Worm (Caenorhabditis elegans): ENCODE data around the gene tpk-1.

Gene tpk-1

DNA sequence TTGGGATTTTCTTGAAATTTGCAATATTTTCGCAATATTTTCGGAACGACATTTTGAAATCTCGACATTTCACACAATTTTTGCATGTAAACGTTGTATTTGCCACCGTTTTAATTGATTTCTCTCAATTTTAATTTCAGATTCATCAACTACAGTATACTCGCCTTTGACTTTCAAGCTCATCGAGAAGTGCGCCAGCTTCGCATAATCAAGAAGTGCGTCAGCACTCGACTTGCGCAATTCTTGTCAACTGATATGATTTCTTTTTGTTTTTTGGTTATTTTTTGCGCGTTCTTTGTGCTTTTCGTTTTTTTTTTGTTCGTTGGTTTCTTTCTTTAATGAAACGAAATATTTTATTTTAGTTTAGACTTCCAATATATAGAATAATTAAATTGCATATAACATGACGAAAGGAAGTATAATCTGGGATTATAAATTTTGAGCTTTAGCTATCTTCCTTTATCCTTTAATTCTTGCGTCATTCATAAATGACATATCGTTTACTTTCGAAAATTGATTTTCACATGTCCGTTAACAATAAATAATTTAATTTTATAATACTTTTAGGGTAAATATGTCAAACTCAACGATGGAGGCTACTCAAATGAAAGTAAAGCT lies 24.7 kb upstream of the tpk-1 start, which contains the start of gene famh-136 (continued):
- peak; percentile 44 for TF ChIP-seq nhr-11 (tag; optimal IDR thresholded peaks at IDR 0.05)
- TF ChIP-seq unc-62 (GFP tag; optimal IDR thresholded peaks at IDR 0.05): no peak
- TF ChIP-seq zip-4 (GFP tag; optimal IDR thresholded peaks at IDR 0.05): peak; percentile 42
- TF ChIP-seq rnt-1 (tag; optimal IDR thresholded peaks at IDR 0.05): peak; percentile 91

DNA sequence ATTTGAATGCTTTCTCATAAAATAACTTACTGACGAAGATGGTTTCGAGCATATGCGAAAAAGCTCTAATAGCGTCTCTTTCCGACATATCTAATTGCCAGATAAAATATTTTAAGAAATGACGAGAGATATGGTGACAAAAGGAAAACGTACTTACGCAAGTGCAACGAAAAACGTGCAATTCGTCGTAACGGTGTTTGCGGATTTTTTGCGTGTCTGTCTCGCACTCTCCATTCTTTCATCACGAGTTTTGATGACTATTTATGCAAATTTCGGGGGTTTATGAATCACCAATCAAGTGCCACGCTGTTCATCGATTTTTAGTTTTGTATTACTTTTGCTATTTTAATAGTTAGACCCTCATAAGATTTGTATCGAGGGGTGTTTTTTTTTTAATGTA lies 23.0 kb upstream of the tpk-1 start, which contains the start of gene ZK637.14:
Gene ZK637.14 (minus strand): TSS at position 201 of the 400 bp plus-strand sequence.
- TF ChIP-seq pag-3 (tag; optimal IDR thresholded peaks at IDR 0.05; ENCODE audit: borderline replicate concordance, insufficient read depth) (no peak), C04F5.9 (tag; optimal IDR thresholded peaks at IDR 0.05) (peak; percentile 41), ztf-4 (tag; optimal IDR thresholded peaks at IDR 0.05) (no peak), fkh-10 (GFP tag; optimal IDR thresholded peaks at IDR 0.05) (no peak), dpl-1 (GFP tag; optimal IDR thresholded peaks at IDR 0.05) (peak; percentile 60 to 69 (median 60)), jun-1 (tag; optimal IDR thresholded peaks at IDR 0.05) (peak; percentile 48), ceh-82 (tag; optimal IDR thresholded peaks at IDR 0.05) (peak in 1 of 3 experiments; percentile 52), dsc-1 (tag; optimal IDR thresholded peaks at IDR 0.05) (peak; percentile 38), ama-1 (optimal IDR thresholded peaks at IDR 0.05) (no peak), ceh-63 (GFP tag; optimal IDR thresholded peaks at IDR 0.05) (no peak), nhr-28 (tag; optimal IDR thresholded peaks at IDR 0.05) (no peak), ets-5 (GFP tag; IDR thresholded peaks at IDR 0.05) (no peak), vab-15 (tag; optimal IDR thresholded peaks at IDR 0.05) (no peak), mef-2 (tag; optimal IDR thresholded peaks at IDR 0.05) (no peak), snpc-4 (tag; optimal IDR thresholded peaks at IDR 0.05) (no peak), xbp-1 (tag; optimal IDR thresholded peaks at IDR 0.05) (peak; percentile 33), mep-1 (tag; optimal IDR thresholded peaks at IDR 0.05) (peak; percentile 87), aly-2 (tag; optimal IDR thresholded peaks at IDR 0.05) (no peak), fkh-4 (tag; optimal IDR thresholded peaks at IDR 0.05; ENCODE audit: borderline replicate concordance) (no peak), aha-1 (tag; optimal IDR thresholded peaks at IDR 0.05) (no peak), mab-9 (GFP tag; IDR thresholded peaks at IDR 0.05) (no peak), ces-1 (GFP tag; optimal IDR thresholded peaks at IDR 0.05) (no peak), sup-37 (GFP tag; optimal IDR thresholded peaks at IDR 0.05) (no peak), pqm-1 (tag; optimal IDR thresholded peaks at IDR 0.05) (no peak), swsn-7 (tag; optimal IDR thresholded peaks at IDR 0.05) (peak; percentile 55), nhr-84 (tag; optimal IDR thresholded peaks at IDR 0.05) (no peak), isw-1 (GFP tag; IDR thresholded peaks at IDR 0.05) (peak; percentile 26), lir-3 (tag; optimal IDR thresholded peaks at IDR 0.05; ENCODE audit: poor library complexity) (peak; percentile 39), lin-35 (GFP tag; optimal IDR thresholded peaks at IDR 0.05) (peak; percentile 61 to 74), C16A3.4 (tag; optimal IDR thresholded peaks at IDR 0.05) (peak; percentile 38), fos-1 (tag; optimal IDR thresholded peaks at IDR 0.05) (peak; percentile 25), nhr-19 (GFP tag; conservative IDR thresholded peaks at IDR 0.05) (peak; percentile 51), ceh-8 (GFP tag; optimal IDR thresholded peaks at IDR 0.05) (peak; percentile 3), zag-1 (tag; optimal IDR thresholded peaks at IDR 0.05) (no peak), fkh-8 (tag; optimal IDR thresholded peaks at IDR 0.05) (peak; percentile 60), nhr-20 (tag; optimal IDR thresholded peaks at IDR 0.05) (peak; percentile 55), nhr-77 (tag; optimal IDR thresholded peaks at IDR 0.05) (no peak), ceh-90 (tag; optimal IDR thresholded peaks at IDR 0.05) (no peak), unc-98 (GFP tag; IDR thresholded peaks at IDR 0.05) (no peak), egl-27 (tag; optimal IDR thresholded peaks at IDR 0.05) (no peak), skn-1 (tag; optimal IDR thresholded peaks at IDR 0.05) (peak; percentile 89), lin-15B (tag; optimal IDR thresholded peaks at IDR 0.05) (no peak), ztf-11 (tag; optimal IDR thresholded peaks at IDR 0.05) (no peak), nhr-90 (tag; optimal IDR thresholded peaks at IDR 0.05; ENCODE audit: poor library complexity) (peak; percentile 1), snu-23 (GFP tag; optimal IDR thresholded peaks at IDR 0.05) (peak; percentile 76), elt-3 (tag; optimal IDR thresholded peaks at IDR 0.05) (peak in 1 of 6 experiments; percentile 6), ceh-88 (GFP tag; IDR thresholded peaks at IDR 0.05) (no peak)

Measured in whole organism, L1 larva.